Worm (Caenorhabditis elegans) whole organism, L3 larva: ENCODE results near the gene T19H5.7.

Experiments used
- elt-3 ChIP-seq, 3 experiments: fragments of 150-350 bp in 1 of 3; sonication (generic microtip) in 2 of 3; optimal IDR thresholded peaks; 2 replicates in 2 of 3; 4 replicates in 1 of 3; lab custom pipeline; 2014 to 2017; ENCODE audit warnings: missing biosample characterization in 3 of 3, missing genetic modification characterization in 3 of 3
- lin-15B ChIP-seq: fragments of 150-350 bp; optimal IDR thresholded peaks from 2 replicates; lab custom pipeline; 2014; ENCODE audit warnings: missing biosample characterization, missing genetic modification characterization
- nfya-1 ChIP-seq: sonication (generic microtip); optimal IDR thresholded peaks from 2 replicates; lab custom pipeline; 2017; ENCODE audit warnings: missing genetic modification characterization, mild to moderate bottlenecking, missing compliant biosample characterization, antibody characterized with exemption, moderate library complexity; ENCODE audit not compliant: insufficient read depth
- nhr-237 ChIP-seq: fragments of 150-350 bp; optimal IDR thresholded peaks from 2 replicates; lab custom pipeline; 2014; ENCODE audit warnings: missing biosample characterization, missing genetic modification characterization

- TF ChIP-seq nhr-237 (tag; lab: Kevin White, UChicago) = no peak
- no peak for TF ChIP-seq elt-3 (tag; optimal IDR thresholded peaks at IDR 0.05; lab: Kevin White, UChicago)
- no peak for TF ChIP-seq nfya-1 (tag; lab: Kevin White, UChicago)
- no peak for TF ChIP-seq lin-15B (tag; lab: Kevin White, UChicago)
These were observed 5.3 kb upstream of the T19H5.7 start for ce11 chrII:9485081-9485730.
